Fruit fly (Drosophila melanogaster) whole organism, larva: ENCODE measurements around the gene CG8004.

Source experiments
- noc ChIP-seq: fragments of 200-800 bp; sonication (Bioruptor generic); optimal IDR thresholded peaks from 3 replicates; lab custom pipeline; 2019; ENCODE audit warnings: missing biosample characterization, mild to moderate bottlenecking, missing genetic modification characterization, moderate library complexity

The CG8004 gene

dm6 chr3L:19928435-19929011 is at the start of gene CG8004, which contains the start of gene RhoGDI:
Gene CG8004 (minus strand): TSS chr3L:19928508.
Gene RhoGDI (plus strand): TSS chr3L:19928743.
- peak; percentile 16 for TF ChIP-seq noc

dm6 chr3L:19978088-19978487 is 49.8 kb upstream of the CG8004 start:
- no peak for TF ChIP-seq noc

DNA sequence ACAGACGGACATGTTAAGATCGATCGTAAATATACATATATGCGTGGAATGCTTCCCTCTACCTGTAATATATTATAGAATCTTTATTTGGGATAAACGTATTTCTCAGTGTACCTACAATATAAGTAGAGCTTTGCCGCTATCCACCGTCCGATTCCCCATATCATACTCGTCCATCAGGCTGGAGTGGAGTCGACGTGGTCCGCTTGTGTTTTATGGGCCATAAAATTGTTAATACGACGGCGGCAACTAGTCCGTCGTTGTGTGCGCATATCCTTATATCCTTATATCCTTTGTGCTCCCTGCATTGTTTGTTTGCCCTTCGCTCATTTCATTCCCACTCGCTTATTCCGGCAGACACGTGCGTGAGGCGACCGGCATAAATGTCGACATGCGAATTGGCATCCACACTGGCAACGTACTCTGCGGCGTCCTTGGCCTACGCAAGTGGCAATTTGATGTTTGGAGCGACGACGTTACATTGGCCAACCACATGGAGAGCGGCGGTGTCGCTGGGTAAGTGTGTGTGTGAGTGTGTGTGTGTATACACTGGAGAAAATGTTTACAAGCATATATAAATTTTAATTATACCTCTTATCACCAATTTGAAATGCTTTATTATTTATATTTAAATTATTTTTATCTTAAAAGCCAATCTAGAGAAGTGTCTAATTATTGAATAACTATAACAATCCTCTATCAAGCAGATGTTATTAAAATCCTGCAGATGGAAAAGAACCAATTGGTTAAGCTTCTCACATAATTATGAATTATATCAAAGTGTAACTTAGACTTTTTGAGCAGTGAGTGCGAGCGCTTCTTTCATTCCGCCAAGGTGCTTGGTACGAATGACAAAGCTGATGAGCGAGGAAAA is 40.7 kb upstream of the CG8004 start:
- TF ChIP-seq noc: no peak

DNA sequence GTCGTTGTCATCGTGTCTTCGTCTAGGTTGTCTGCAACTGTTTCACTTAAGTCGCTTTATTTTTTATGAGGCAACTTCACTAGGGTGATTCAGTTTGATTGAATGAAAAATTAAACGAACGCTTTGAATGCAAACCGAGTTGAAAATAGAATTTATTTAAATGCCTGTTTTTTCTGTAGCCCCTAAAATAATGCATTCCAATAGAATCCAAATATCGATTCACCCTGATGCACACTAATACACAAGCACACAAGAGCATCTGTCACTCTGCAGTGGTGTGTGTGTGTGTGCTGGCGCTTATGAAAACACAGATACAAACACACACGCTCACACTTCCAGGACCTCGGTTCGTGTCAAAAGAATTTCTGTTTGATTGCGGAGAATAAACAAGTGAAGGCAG is 33.5 kb upstream of the CG8004 start:
- no peak for TF ChIP-seq noc

- TF ChIP-seq noc: no peak
Measured at dm6 chr3L:19955699-19956098, 27.4 kb upstream of the CG8004 start, which contains the start of gene CG42263. Gene CG42263 (minus strand): TSS chr3L:19955799.

- no peak for TF ChIP-seq noc
Measured at dm6 chr3L:19954426-19954825, 26.1 kb upstream of the CG8004 start, which contains the start of gene CG42654. Gene CG42654 (minus strand): TSS chr3L:19954526.

DNA sequence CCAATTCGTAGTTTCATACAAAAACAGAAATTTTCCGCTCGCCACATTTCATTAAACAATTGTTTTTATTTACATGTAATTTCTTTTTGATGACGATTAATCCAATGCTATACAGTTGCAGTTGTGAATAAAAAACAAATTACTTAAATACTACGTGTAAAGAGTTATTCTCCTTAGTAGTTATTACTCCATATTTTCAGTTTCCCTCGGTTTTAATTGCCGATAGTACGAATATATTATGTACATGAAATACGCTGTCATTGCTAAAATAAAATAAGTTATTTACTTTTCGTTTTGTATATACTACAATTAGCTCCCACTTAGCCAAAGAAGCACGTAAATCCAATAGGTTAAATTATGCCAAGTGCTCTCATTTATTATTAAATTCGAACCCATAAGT is 25.3 kb upstream of the CG8004 start, which contains the start of gene CG42655:
CG42655 (minus strand) TSS at position 101 of the 400 bp plus-strand sequence.
- TF ChIP-seq noc: no peak

DNA sequence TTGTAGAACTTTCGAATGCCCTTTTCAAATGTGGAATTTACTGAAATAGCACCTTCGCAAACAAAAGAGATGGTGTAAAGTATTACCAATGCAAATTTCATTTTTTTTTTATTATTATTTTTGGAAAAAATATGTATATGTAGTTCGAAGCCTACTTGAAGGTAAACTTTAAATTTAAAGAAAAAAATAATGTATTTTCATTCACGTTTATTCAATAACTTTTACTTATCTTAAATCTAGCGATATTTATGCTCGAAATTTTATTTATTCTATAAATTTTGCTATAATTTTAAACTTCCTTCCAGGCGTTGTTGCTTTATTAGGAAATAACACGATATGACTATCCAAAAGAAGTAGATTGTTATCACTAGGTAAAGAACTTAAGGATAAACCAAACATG is 24.4 kb upstream of the CG8004 start, which contains the start of gene CG33710:
CG33710 (minus strand) TSS at position 101 of the 400 bp plus-strand sequence.
- no peak for TF ChIP-seq noc

- TF ChIP-seq noc: no peak
Measured at dm6 chr3L:19951868-19952267, 23.6 kb upstream of the CG8004 start, which contains the start of gene CG34258. Gene CG34258 (minus strand): TSS chr3L:19951968.

dm6 chr3L:19951035-19951434 is 22.7 kb upstream of the CG8004 start, which contains the start of gene CG32219:
Gene CG32219 (minus strand): TSS chr3L:19951135.
- no peak for TF ChIP-seq noc

DNA sequence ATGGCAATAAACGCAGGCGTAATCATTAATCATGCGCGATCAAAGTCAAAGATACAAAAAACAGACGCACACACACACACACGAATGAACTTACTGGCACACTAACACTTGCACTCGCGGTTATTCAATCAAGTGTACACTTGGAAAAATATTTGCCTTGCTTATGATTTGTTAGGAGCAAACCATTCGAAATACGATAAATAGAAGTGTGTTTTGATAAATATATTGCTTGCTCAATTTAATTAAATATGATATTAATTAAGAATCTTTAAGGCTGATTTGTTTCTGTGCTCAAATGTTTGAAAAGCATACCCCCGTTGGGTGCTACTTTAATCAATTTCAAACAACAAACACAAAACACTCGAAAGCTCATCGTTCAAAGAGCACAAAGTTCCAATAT is 17.2 kb upstream of the CG8004 start:
- no peak for TF ChIP-seq noc

dm6 chr3L:19941162-19941561 is 12.9 kb upstream of the CG8004 start:
- peak; percentile 37 for TF ChIP-seq noc

dm6 chr3L:19940349-19940748 is 12.0 kb upstream of the CG8004 start:
- no peak for TF ChIP-seq noc

DNA sequence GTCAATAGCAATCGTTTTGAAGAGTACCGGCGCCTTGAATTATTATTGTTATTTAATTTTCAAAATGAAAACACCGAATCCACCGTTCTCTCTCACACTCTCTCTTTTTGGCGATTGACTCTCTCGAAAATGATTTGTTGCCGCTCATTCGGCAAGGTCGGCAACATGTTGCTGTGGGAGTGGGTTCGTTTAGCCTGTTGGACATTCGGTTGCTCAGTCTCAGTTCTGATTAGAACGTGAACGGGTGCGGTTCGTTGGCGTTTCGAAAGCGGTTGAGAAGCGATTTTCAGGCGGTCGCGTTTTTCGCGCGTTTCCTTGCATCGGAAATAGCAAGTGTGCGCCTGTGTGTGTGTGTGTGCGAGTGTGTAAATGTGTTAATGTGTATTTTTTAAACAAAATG is 10.7 kb upstream of the CG8004 start, which contains the start of gene Ac76E:
Ac76E (plus strand) TSS at position 264 of the 400 bp plus-strand sequence.
- peak; percentile 20 for TF ChIP-seq noc

- no peak for TF ChIP-seq noc
Measured at dm6 chr3L:19932917-19933316, 4.6 kb upstream of the CG8004 start.

- no peak for TF ChIP-seq noc
Measured at dm6 chr3L:19931391-19931790, 3.1 kb upstream of the CG8004 start, which contains the start of gene CG46462. Gene CG46462 (plus strand): TSS chr3L:19931691.

dm6 chr3L:19929719-19930334 is 1.5 kb upstream of the CG8004 start:
- TF ChIP-seq noc: no peak
